Worm (Caenorhabditis elegans): ENCODE data around the gene C02E7.8.

DNA sequence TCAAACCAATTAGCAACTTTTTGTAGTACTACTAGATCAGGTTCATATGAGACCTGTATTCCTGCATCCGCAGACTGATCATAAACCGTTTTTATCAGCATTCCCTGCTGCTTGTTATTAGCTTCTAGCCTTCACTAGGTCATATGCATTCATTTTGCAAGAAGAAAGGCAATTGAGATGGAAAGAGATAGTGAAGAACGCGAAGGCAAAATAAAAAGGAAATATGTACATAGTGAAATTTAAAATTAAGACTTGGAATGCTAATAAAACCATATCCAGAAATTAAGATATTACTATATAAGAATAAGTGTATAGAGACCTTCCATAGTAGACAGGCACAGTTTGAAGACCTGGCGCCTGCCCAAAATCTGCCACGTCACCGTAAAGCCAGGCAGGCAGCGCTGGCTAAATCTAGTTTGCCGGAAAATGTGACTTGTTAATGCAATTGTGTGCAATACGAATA lies at the start of gene C02E7.8, which contains the start of gene srh-23:
- TF ChIP-seq lin-13 (GFP tag; optimal IDR thresholded peaks at IDR 0.05) = no peak
- no peak for TF ChIP-seq fos-1 (tag; optimal IDR thresholded peaks at IDR 0.05)
- TF ChIP-seq nhr-25 (tag; optimal IDR thresholded peaks at IDR 0.05) = no peak
- no peak for TF ChIP-seq ztf-11 (tag; optimal IDR thresholded peaks at IDR 0.05)
- TF ChIP-seq unc-39 (tag; optimal IDR thresholded peaks at IDR 0.05) = no peak
- TF ChIP-seq nhr-23 (tag; optimal IDR thresholded peaks at IDR 0.05) = no peak
